Fruit fly (Drosophila melanogaster): ENCODE results near the gene Cyp6d5.

- no peak for TF ChIP-seq tai (GFP tag; optimal IDR thresholded peaks at IDR 0.05)
- no peak for TF ChIP-seq psq (GFP tag; optimal IDR thresholded peaks at IDR 0.05)
- no peak for TF ChIP-seq br (GFP tag; optimal IDR thresholded peaks at IDR 0.05)
- no peak for TF ChIP-seq jim (GFP tag; optimal IDR thresholded peaks at IDR 0.05)
- no peak for TF ChIP-seq fru (GFP tag; optimal IDR thresholded peaks at IDR 0.05)
These were observed 41.6 kb downstream of the Cyp6d5 start for dm6 chr3R:14070664-14071063.

Data from whole organism, wandering third instar larva.